Fruit fly (Drosophila melanogaster): Measurements from ENCODE around the gene robl37BC.

robl37BC gene

DNA sequence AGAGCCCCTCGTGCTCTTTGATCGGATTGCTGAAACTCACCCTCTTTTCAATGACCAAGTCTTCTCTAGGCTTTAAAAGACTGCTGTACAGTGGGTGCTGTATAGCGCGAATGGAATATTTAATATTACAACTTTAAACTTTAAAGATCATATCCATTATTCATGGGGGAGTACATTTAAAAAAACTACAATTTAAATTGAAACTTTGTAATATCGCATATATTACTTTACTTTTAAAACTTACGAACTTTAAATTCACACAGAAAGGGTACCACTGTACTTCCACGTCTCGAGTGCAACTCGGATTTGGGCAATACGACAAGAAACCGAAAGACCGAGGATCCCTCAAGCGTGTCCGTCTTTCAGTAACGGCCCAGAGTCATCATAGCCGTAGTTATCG lies 48.2 kb downstream of the robl37BC start, which contains the start of gene Phlpp (continued):
- no peak for TF ChIP-seq dmrt99B (tag; optimal IDR thresholded peaks at IDR 0.05)
- TF ChIP-seq maf-S (GFP tag; optimal IDR thresholded peaks at IDR 0.05): peak; percentile 3
- peak; percentile 60 for TF ChIP-seq Deaf1 (tag; optimal IDR thresholded peaks at IDR 0.05)
- peak; percentile 73; the same call in 2 of the 3 replicates for TF ChIP-seq gce (GFP tag; IDR thresholded peaks at IDR 0.05)
- 0 out of 2 replicates have a peak, but pooled peaks have one; percentile 33 for TF ChIP-seq onecut (GFP tag; IDR thresholded peaks at IDR 0.05)
- TF ChIP-seq CG32532 (GFP tag; IDR thresholded peaks at IDR 0.05): peak; percentile 40; the same call in 1 of the 2 replicates
- TF ChIP-seq CG16779 (GFP tag; IDR thresholded peaks at IDR 0.05): no peak
- no peak for TF ChIP-seq fu2 (GFP tag; optimal IDR thresholded peaks at IDR 0.05)
- TF ChIP-seq D (optimal IDR thresholded peaks at IDR 0.05): no peak
- TF ChIP-seq D (GFP tag; optimal IDR thresholded peaks at IDR 0.05): peak; percentile 41
- TF ChIP-seq hth (optimal IDR thresholded peaks at IDR 0.05): no peak
- TF ChIP-seq gcm2 (GFP tag; optimal IDR thresholded peaks at IDR 0.05): no peak
- peak; percentile 12 for TF ChIP-seq CG9727 (GFP tag; optimal IDR thresholded peaks at IDR 0.05)
- TF ChIP-seq CG5245 (GFP tag; optimal IDR thresholded peaks at IDR 0.05): no peak
- peak; percentile 39 for TF ChIP-seq jumu (GFP tag; optimal IDR thresholded peaks at IDR 0.05)
- TF ChIP-seq CG16813 (GFP tag; IDR thresholded peaks at IDR 0.05; ENCODE audit: partially characterized antibody): no peak
- TF ChIP-seq CG2678 (tag; optimal IDR thresholded peaks at IDR 0.05): no peak
- TF ChIP-seq NK7.1 (GFP tag; optimal IDR thresholded peaks at IDR 0.05): no peak
- TF ChIP-seq CG43689 (GFP tag; IDR thresholded peaks at IDR 0.05): no peak
- TF ChIP-seq dysf (GFP tag; IDR thresholded peaks at IDR 0.05): peak; percentile 69
- TF ChIP-seq CG10267 (tag; optimal IDR thresholded peaks at IDR 0.05): peak; percentile 77
- peak; percentile 72 for TF ChIP-seq Drgx (GFP tag; IDR thresholded peaks at IDR 0.05)
- no peak for TF ChIP-seq CG3838 (GFP tag; optimal IDR thresholded peaks at IDR 0.05)
- TF ChIP-seq CG8388 (GFP tag; optimal IDR thresholded peaks at IDR 0.05): peak; percentile 60
- TF ChIP-seq stwl (tag; optimal IDR thresholded peaks at IDR 0.05): peak; percentile 2
- TF ChIP-seq Blimp-1 (GFP tag; optimal IDR thresholded peaks at IDR 0.05): no peak
- TF ChIP-seq CG8359 (GFP tag; optimal IDR thresholded peaks at IDR 0.05; ENCODE audit: borderline replicate concordance): peak; percentile 33
- no peak for TF ChIP-seq pzg (GFP tag; optimal IDR thresholded peaks at IDR 0.05)
- peak; percentile 77; the same call in 2 of the 3 replicates for TF ChIP-seq so (GFP tag; IDR thresholded peaks at IDR 0.05)
- no peak for TF ChIP-seq MESR4 (GFP tag; optimal IDR thresholded peaks at IDR 0.05)
- TF ChIP-seq hkb (optimal IDR thresholded peaks at IDR 0.05): no peak
- TF ChIP-seq hkb (GFP tag; IDR thresholded peaks at IDR 0.05): peak; percentile 79
- TF ChIP-seq CG4730 (GFP tag; IDR thresholded peaks at IDR 0.05): peak; percentile 47; the same call in 1 of the 2 replicates
- TF ChIP-seq vvl (GFP tag; IDR thresholded peaks at IDR 0.05): peak; percentile 76; the same call in 1 of the 2 replicates
- 0 out of 3 replicates have a peak, but pooled peaks have one; percentile 31 for TF ChIP-seq Dbx (GFP tag; IDR thresholded peaks at IDR 0.05)
- TF ChIP-seq otp (GFP tag; IDR thresholded peaks at IDR 0.05): 0 out of 3 replicates have a peak, but pooled peaks have one; percentile 24
- TF ChIP-seq CG1647 (GFP tag; optimal IDR thresholded peaks at IDR 0.05): no peak
- peak; percentile 95 for TF ChIP-seq sens (GFP tag)
- TF ChIP-seq bab2 (GFP tag; optimal IDR thresholded peaks at IDR 0.05): no peak
- TF ChIP-seq Optix (GFP tag; IDR thresholded peaks at IDR 0.05): no peak
- peak; percentile 83 for TF ChIP-seq zfh1 (GFP tag; IDR thresholded peaks at IDR 0.05)
- peak; percentile 71 for TF ChIP-seq CG17328 (GFP tag; IDR thresholded peaks at IDR 0.05)
- TF ChIP-seq CG18476 (GFP tag; optimal IDR thresholded peaks at IDR 0.05): no peak
- TF ChIP-seq CG13894 (tag; optimal IDR thresholded peaks at IDR 0.05): no peak
- no peak for TF ChIP-seq CG6765 (GFP tag; optimal IDR thresholded peaks at IDR 0.05)
- TF ChIP-seq CG16863 (GFP tag; optimal IDR thresholded peaks at IDR 0.05): peak; percentile 10
- no peak for TF ChIP-seq Max (GFP tag; optimal IDR thresholded peaks at IDR 0.05)
- no peak for TF ChIP-seq CG42726 (GFP tag; IDR thresholded peaks at IDR 0.05; ENCODE audit: partially characterized antibody)
- no peak for TF ChIP-seq CG7839 (tag; optimal IDR thresholded peaks at IDR 0.05)
- no peak for TF ChIP-seq Fer2 (tag; optimal IDR thresholded peaks at IDR 0.05)
- TF ChIP-seq ken (GFP tag; IDR thresholded peaks at IDR 0.05): peak; percentile 40; the same call in 1 of the 3 replicates
- peak; percentile 45 for TF ChIP-seq pros (GFP tag; optimal IDR thresholded peaks at IDR 0.05)

Data from whole organism, embryonic.